Fruit fly (Drosophila melanogaster): ENCODE data around the gene CG34117.
A peak's percentile ranks its signal among the peaks of the same experiment; 100 is the strongest.

CG34117 gene

DNA sequence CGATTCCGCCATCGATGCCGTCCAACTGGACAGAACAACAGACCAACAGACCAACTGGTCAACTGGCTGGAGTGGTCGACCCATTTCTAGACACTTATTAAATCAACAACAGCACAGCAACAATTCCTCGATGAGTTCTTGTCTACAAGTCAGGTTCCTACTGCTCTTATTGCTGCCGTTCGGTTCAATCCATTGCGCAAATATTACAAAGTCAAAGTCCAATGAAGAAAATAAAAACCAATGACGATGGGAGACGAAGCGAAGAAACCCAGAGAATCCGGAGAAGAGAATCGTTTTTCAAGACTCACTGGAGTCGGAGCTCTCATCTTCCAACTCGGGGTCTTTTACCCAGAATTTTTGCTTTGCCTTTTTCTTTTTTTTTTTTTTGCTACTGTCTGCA lies 10.9 kb downstream of the CG34117 start (continued):
- TF ChIP-seq Blimp-1 (GFP tag; optimal IDR thresholded peaks at IDR 0.05) = no peak
- peak; percentile 46 for TF ChIP-seq CG10669 (GFP tag; optimal IDR thresholded peaks at IDR 0.05)
- peak; percentile 24 for TF ChIP-seq Eip78C (GFP tag)
- no peak for TF ChIP-seq fkh (GFP tag; optimal IDR thresholded peaks at IDR 0.05)
- no peak for TF ChIP-seq Hr4 (GFP tag; optimal IDR thresholded peaks at IDR 0.05)
- TF ChIP-seq CG16779 (tag; optimal IDR thresholded peaks at IDR 0.05) = peak; percentile 66
- TF ChIP-seq dac (GFP tag; optimal IDR thresholded peaks at IDR 0.05) = no peak
- TF ChIP-seq CG15336 (GFP tag; IDR thresholded peaks at IDR 0.05) = peak; percentile 41; the same call in 1 of the 2 replicates
- TF ChIP-seq CG34406 (GFP tag; optimal IDR thresholded peaks at IDR 0.05) = no peak
- no peak for TF ChIP-seq Eip75B (GFP tag; optimal IDR thresholded peaks at IDR 0.05)
- no peak for TF ChIP-seq fd85E (GFP tag; optimal IDR thresholded peaks at IDR 0.05)
- TF ChIP-seq Lpt (GFP tag; optimal IDR thresholded peaks at IDR 0.05) = peak; percentile 9
- TF ChIP-seq CG6808 (GFP tag; optimal IDR thresholded peaks at IDR 0.05) = peak; percentile 88
- no peak for TF ChIP-seq fd59A (GFP tag; optimal IDR thresholded peaks at IDR 0.05)
- TF ChIP-seq CG9139 (GFP tag; optimal IDR thresholded peaks at IDR 0.05) = peak; percentile 75
- TF ChIP-seq dsx (GFP tag; optimal IDR thresholded peaks at IDR 0.05; ENCODE audit: poor library complexity, severe bottlenecking) = peak; percentile 74
- peak; percentile 5 for TF ChIP-seq CG11762 (GFP tag; optimal IDR thresholded peaks at IDR 0.05; ENCODE audit: insufficient read depth)
- TF ChIP-seq Ets21C (GFP tag; optimal IDR thresholded peaks at IDR 0.05) = no peak
- peak; percentile 63; the same call in 1 of the 3 replicates for TF ChIP-seq CG8119 (GFP tag; IDR thresholded peaks at IDR 0.05)
- TF ChIP-seq CG3032 (tag; optimal IDR thresholded peaks at IDR 0.05) = peak; percentile 39
- TF ChIP-seq Sox15 (GFP tag; optimal IDR thresholded peaks at IDR 0.05) = no peak
- no peak for TF ChIP-seq vri (GFP tag; optimal IDR thresholded peaks at IDR 0.05)
- TF ChIP-seq CG1621 (tag; optimal IDR thresholded peaks at IDR 0.05) = peak; percentile 65
- no peak for TF ChIP-seq Hr39 (GFP tag; optimal IDR thresholded peaks at IDR 0.05)
- TF ChIP-seq esn (GFP tag; optimal IDR thresholded peaks at IDR 0.05) = no peak
- no peak for TF ChIP-seq CG6854 (GFP tag; optimal IDR thresholded peaks at IDR 0.05)
- TF ChIP-seq eg (GFP tag; IDR thresholded peaks at IDR 0.05) = peak; percentile 40; the same call in 1 of the 3 replicates
- no peak for TF ChIP-seq CG7368 (GFP tag; optimal IDR thresholded peaks at IDR 0.05)
- no peak for TF ChIP-seq pdm3 (GFP tag; optimal IDR thresholded peaks at IDR 0.05)
- no peak for TF ChIP-seq acj6 (GFP tag; optimal IDR thresholded peaks at IDR 0.05)
- no peak for TF ChIP-seq CG10631 (GFP tag; optimal IDR thresholded peaks at IDR 0.05)
- no peak for TF ChIP-seq svp (GFP tag)
- TF ChIP-seq Eip93F (GFP tag; optimal IDR thresholded peaks at IDR 0.05) = no peak
- no peak for TF ChIP-seq CG6792 (GFP tag; optimal IDR thresholded peaks at IDR 0.05)
- no peak for TF ChIP-seq Smox (GFP tag; optimal IDR thresholded peaks at IDR 0.05)
- no peak for TF ChIP-seq OdsH (GFP tag; optimal IDR thresholded peaks at IDR 0.05)
- TF ChIP-seq net (GFP tag; optimal IDR thresholded peaks at IDR 0.05) = peak; percentile 62
- TF ChIP-seq ss (GFP tag; optimal IDR thresholded peaks at IDR 0.05) = peak; percentile 82 to 86
- peak; percentile 76 for TF ChIP-seq spab (GFP tag; optimal IDR thresholded peaks at IDR 0.05)
- no peak for TF ChIP-seq CG3919 (GFP tag; optimal IDR thresholded peaks at IDR 0.05)
- peak; percentile 57; the same call in 2 of the 3 replicates for TF ChIP-seq CG6163 (GFP tag; IDR thresholded peaks at IDR 0.05)

DNA sequence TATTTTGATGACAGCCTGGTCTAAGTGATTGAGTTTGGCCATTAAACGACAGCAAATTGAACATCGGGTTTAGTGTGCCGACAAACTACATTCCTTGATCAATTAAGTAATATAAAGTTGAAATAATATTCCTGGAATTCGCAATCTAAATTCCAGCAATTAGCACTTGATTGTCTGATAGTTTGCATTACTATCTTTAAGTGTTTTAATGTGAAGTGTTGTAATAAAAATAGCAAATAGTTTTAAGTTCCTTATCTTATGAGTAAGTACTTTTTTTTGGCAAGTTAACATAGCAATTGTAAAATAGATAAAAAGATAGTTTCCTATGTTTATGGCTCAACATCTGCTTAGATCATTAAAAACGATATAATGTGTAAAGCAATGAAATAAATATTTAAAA lies 11.5 kb downstream of the CG34117 start:
- TF ChIP-seq Gug (GFP tag; IDR thresholded peaks at IDR 0.05) (no peak), dsx (GFP tag; optimal IDR thresholded peaks at IDR 0.05; ENCODE audit: poor library complexity, severe bottlenecking) (no peak), eg (GFP tag; IDR thresholded peaks at IDR 0.05) (no peak), CG11294 (GFP tag; IDR thresholded peaks at IDR 0.05) (no peak), svp (GFP tag) (no peak), topi (GFP tag; optimal IDR thresholded peaks at IDR 0.05) (no peak)
